Fruit fly (Drosophila melanogaster): ENCODE data around the gene CG13887.
A peak's percentile ranks its signal among the peaks of the same experiment; 100 is the strongest.

The CG13887 gene

DNA sequence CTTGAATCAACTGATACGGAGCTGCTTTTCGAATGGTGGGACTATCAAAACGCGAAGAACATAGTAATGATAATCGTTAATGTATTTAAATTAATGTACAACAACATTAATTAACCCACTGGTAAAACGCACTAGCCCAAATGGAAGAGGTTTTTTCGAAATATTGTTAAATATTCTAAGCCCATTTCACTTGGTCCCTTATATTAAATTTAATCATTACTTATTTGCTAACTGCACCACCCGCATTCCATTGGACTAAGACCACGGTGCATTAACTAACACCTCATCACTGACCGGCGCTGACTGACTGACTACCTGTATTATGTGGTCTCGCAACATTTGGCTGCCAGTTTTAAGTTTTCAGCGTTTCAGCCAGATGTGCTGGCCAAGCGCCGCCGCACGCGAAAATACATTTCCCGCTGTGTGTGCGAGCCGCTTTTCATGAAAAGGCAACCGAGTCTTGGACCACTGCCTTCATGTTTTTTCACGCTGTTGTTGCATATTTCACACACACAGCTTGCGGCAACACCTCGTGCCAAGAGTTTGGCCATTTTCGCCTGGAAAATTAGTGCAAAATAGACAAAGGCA lies 43.8 kb upstream of the CG13887 start (continued):
- TF ChIP-seq eve (GFP tag; optimal IDR thresholded peaks at IDR 0.05): peak in 1 of 2 experiments; percentile 56
- TF ChIP-seq jigr1 (GFP tag; IDR thresholded peaks at IDR 0.05): no peak
- no peak for TF ChIP-seq CG7745 (tag; optimal IDR thresholded peaks at IDR 0.05)
- TF ChIP-seq luna (GFP tag; optimal IDR thresholded peaks at IDR 0.05): no peak
- no peak for TF ChIP-seq tin (GFP tag; optimal IDR thresholded peaks at IDR 0.05)
- no peak for TF ChIP-seq ind (GFP tag; optimal IDR thresholded peaks at IDR 0.05)
- no peak for TF ChIP-seq Max (GFP tag; optimal IDR thresholded peaks at IDR 0.05)
- TF ChIP-seq Neu2 (GFP tag; optimal IDR thresholded peaks at IDR 0.05; ENCODE audit: borderline replicate concordance): no peak
- TF ChIP-seq CG11723 (GFP tag; optimal IDR thresholded peaks at IDR 0.05): no peak
- no peak for TF ChIP-seq usp (GFP tag; optimal IDR thresholded peaks at IDR 0.05)
- no peak for TF ChIP-seq Fer2 (tag; optimal IDR thresholded peaks at IDR 0.05)
- TF ChIP-seq CG17186 (GFP tag; optimal IDR thresholded peaks at IDR 0.05): no peak
- TF ChIP-seq yki (optimal IDR thresholded peaks at IDR 0.05): no peak
- TF ChIP-seq CG5180 (GFP tag; optimal IDR thresholded peaks at IDR 0.05): no peak
- 0 out of 2 replicates have a peak, but pooled peaks have one; percentile 15 for TF ChIP-seq Oaz (GFP tag; IDR thresholded peaks at IDR 0.05)
- TF ChIP-seq jing (GFP tag; optimal IDR thresholded peaks at IDR 0.05): no peak
- TF ChIP-seq hth (optimal IDR thresholded peaks at IDR 0.05): no peak
- TF ChIP-seq row (GFP tag; IDR thresholded peaks at IDR 0.05): peak; percentile 23; the same call in 1 of the 3 replicates
- no peak for TF ChIP-seq p53 (GFP tag; optimal IDR thresholded peaks at IDR 0.05)
- TF ChIP-seq slou (GFP tag; optimal IDR thresholded peaks at IDR 0.05): no peak
- TF ChIP-seq otp (GFP tag; IDR thresholded peaks at IDR 0.05): 0 out of 3 replicates have a peak, but pooled peaks have one; percentile 28
- TF ChIP-seq CG6254 (GFP tag; optimal IDR thresholded peaks at IDR 0.05): no peak
- TF ChIP-seq CG7963 (GFP tag; IDR thresholded peaks at IDR 0.05; ENCODE audit: partially characterized antibody): no peak
- TF ChIP-seq PHDP (tag; optimal IDR thresholded peaks at IDR 0.05): no peak
- no peak for TF ChIP-seq eyg (GFP tag; optimal IDR thresholded peaks at IDR 0.05)
- peak; percentile 18 for TF ChIP-seq CG11504 (tag; optimal IDR thresholded peaks at IDR 0.05)
- no peak for TF ChIP-seq h (optimal IDR thresholded peaks at IDR 0.05)
- TF ChIP-seq CG15479 (GFP tag; optimal IDR thresholded peaks at IDR 0.05): peak; percentile 51
- TF ChIP-seq lilli (GFP tag; optimal IDR thresholded peaks at IDR 0.05): no peak
- TF ChIP-seq lola (GFP tag; optimal IDR thresholded peaks at IDR 0.05): no peak
- no peak for TF ChIP-seq B-H2 (GFP tag; optimal IDR thresholded peaks at IDR 0.05)
- TF ChIP-seq CG5245 (GFP tag; optimal IDR thresholded peaks at IDR 0.05): no peak
- TF ChIP-seq CG43689 (GFP tag; IDR thresholded peaks at IDR 0.05): no peak
- no peak for TF ChIP-seq psq (GFP tag; optimal IDR thresholded peaks at IDR 0.05)
- TF ChIP-seq dmrt11E (tag; optimal IDR thresholded peaks at IDR 0.05): no peak
- TF ChIP-seq stc (GFP tag; IDR thresholded peaks at IDR 0.05): no peak
- no peak for TF ChIP-seq CG7556 (GFP tag; optimal IDR thresholded peaks at IDR 0.05)
- no peak for TF ChIP-seq CG14050 (GFP tag; IDR thresholded peaks at IDR 0.05)
- no peak for TF ChIP-seq Nf-YC (tag; optimal IDR thresholded peaks at IDR 0.05)
- no peak for TF ChIP-seq CG4730 (GFP tag; IDR thresholded peaks at IDR 0.05)
- no peak for TF ChIP-seq br (optimal IDR thresholded peaks at IDR 0.05)
- no peak for TF ChIP-seq CG15696 (tag; optimal IDR thresholded peaks at IDR 0.05)
- no peak for TF ChIP-seq sens-2 (GFP tag; IDR thresholded peaks at IDR 0.05)
- TF ChIP-seq vfl (GFP tag; optimal IDR thresholded peaks at IDR 0.05): no peak
- TF ChIP-seq az2 (GFP tag; optimal IDR thresholded peaks at IDR 0.05): no peak
- TF ChIP-seq ken (GFP tag; IDR thresholded peaks at IDR 0.05): 0 out of 3 replicates have a peak, but pooled peaks have one; percentile 38
- TF ChIP-seq fd102C (GFP tag; optimal IDR thresholded peaks at IDR 0.05): no peak
- TF ChIP-seq CHES-1-like (GFP tag; optimal IDR thresholded peaks at IDR 0.05): no peak
- TF ChIP-seq C15 (GFP tag; IDR thresholded peaks at IDR 0.05): no peak
- no peak for TF ChIP-seq pho (GFP tag; optimal IDR thresholded peaks at IDR 0.05)
- TF ChIP-seq pnt (GFP tag; optimal IDR thresholded peaks at IDR 0.05): no peak
- TF ChIP-seq Bdp1 (GFP tag; optimal IDR thresholded peaks at IDR 0.05): no peak
- TF ChIP-seq pfk (GFP tag; optimal IDR thresholded peaks at IDR 0.05): no peak
